Fruit fly (Drosophila melanogaster): Measurements from ENCODE around the gene AOX2.

Gene AOX2

DNA sequence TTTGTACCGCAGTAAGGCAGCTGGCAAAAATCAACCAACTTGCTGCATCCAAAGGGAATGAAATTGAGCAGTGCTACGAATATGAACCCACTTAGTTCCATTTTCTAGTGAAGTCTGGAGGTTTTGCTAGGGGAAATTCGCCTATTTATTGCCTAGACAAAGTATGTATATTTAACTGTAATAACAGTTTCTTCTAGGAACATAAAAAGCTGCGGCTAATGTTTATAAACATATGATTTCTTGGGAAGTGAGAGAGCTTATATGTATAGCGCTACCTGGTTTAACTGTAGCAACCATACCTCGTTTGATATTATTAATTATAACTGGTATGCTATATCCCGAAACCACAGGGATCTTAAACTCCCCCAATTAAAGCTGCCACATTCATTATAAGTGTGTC is 10.8 kb downstream of the AOX2 start, which contains the start of gene CG31296:
Gene CG31296 (minus strand): TSS at position 101 of the 400 bp plus-strand sequence.
- TF ChIP-seq pros (GFP tag; optimal IDR thresholded peaks at IDR 0.05) (no peak), Dfd (GFP tag; optimal IDR thresholded peaks at IDR 0.05) (no peak), rib (GFP tag; IDR thresholded peaks at IDR 0.05) (no peak)

DNA sequence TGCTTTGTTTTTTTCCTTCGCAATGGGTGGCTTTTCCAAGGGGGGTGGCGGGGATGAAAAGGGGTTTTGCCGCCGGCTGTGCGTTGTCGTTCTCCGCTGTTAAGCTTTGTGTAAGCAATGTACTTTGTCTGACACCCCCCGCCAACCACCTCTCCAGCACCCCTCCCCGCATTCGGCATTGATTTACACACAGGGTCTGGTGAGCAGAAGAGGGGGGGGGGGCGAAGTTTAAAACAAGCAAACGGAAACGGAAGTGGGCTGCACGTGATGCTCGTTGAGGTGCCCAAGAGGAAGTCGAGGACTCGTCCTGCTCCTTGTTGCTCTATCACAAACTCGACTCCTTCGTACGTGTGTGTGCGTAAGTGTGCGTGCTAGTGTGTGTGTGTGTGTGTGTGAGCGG is 25.1 kb downstream of the AOX2 start:
- no peak for TF ChIP-seq dati (GFP tag; IDR thresholded peaks at IDR 0.05)
- TF ChIP-seq onecut (GFP tag; IDR thresholded peaks at IDR 0.05), result peak; percentile 55
- TF ChIP-seq CG2116 (GFP tag; optimal IDR thresholded peaks at IDR 0.05), result no peak
- no peak for TF ChIP-seq CG7839 (tag; optimal IDR thresholded peaks at IDR 0.05)
- no peak for TF ChIP-seq CG10321 (GFP tag; IDR thresholded peaks at IDR 0.05)
- 0 out of 3 replicates have a peak, but pooled peaks have one; percentile 31 for TF ChIP-seq CG11456 (GFP tag; IDR thresholded peaks at IDR 0.05)
- peak; percentile 45 for TF ChIP-seq Ets97D (GFP tag; optimal IDR thresholded peaks at IDR 0.05)
- TF ChIP-seq CG2678 (tag; optimal IDR thresholded peaks at IDR 0.05), result no peak
- no peak for TF ChIP-seq CG11093 (GFP tag; IDR thresholded peaks at IDR 0.05)
- TF ChIP-seq Hr51 (GFP tag; optimal IDR thresholded peaks at IDR 0.05), result peak in 1 of 2 experiments; percentile 20
- no peak for TF ChIP-seq Ets65A (GFP tag)
- no peak for TF ChIP-seq D (optimal IDR thresholded peaks at IDR 0.05)
- no peak for TF ChIP-seq D (GFP tag; optimal IDR thresholded peaks at IDR 0.05)
- peak; percentile 84 for TF ChIP-seq crol (GFP tag; IDR thresholded peaks at IDR 0.05)
- peak; percentile 49 for TF ChIP-seq abd-A (tag; optimal IDR thresholded peaks at IDR 0.05)
- peak; percentile 0 for TF ChIP-seq CG10543 (GFP tag; optimal IDR thresholded peaks at IDR 0.05)
- peak; percentile 66 for TF ChIP-seq mirr (GFP tag; optimal IDR thresholded peaks at IDR 0.05)
- TF ChIP-seq oc (tag; optimal IDR thresholded peaks at IDR 0.05), result peak; percentile 57
- 0 out of 3 replicates have a peak, but pooled peaks have one; percentile 7 for TF ChIP-seq ci (GFP tag; IDR thresholded peaks at IDR 0.05)
- TF ChIP-seq CG3726 (GFP tag; IDR thresholded peaks at IDR 0.05), result no peak
- peak; percentile 87 for TF ChIP-seq Hey (tag; optimal IDR thresholded peaks at IDR 0.05)

DNA sequence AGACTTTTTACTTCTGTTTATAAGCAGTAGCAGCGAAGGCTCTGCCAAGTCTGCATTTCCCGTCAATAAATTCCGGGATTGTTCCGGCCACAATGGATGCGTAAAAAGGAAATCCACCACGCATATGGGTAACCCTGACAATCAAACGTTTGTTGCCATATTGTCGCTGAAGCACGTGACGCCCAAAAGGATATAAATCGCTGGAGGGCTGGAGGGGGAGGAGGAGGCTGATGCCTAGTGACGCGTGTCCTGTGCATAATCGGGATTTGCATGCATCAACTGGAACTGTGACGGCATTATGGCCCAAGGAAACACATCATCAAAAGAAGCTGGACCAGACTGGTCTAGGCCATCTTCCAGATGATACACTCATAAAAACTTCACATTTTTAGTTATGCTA is 29.0 kb downstream of the AOX2 start:
- TF ChIP-seq CG4404 (GFP tag; IDR thresholded peaks at IDR 0.05) (no peak), Mrtf (GFP tag; IDR thresholded peaks at IDR 0.05) (no peak), ro (GFP tag; IDR thresholded peaks at IDR 0.05) (no peak), dysf (GFP tag; IDR thresholded peaks at IDR 0.05) (0 out of 3 replicates have a peak, but pooled peaks have one; percentile 20), Hey (tag; optimal IDR thresholded peaks at IDR 0.05) (peak; percentile 71), twi (tag; optimal IDR thresholded peaks at IDR 0.05) (no peak), GATAe (GFP tag; conservative IDR thresholded peaks at IDR 0.05) (no peak), vfl (GFP tag; optimal IDR thresholded peaks at IDR 0.05) (no peak), CG12104 (GFP tag; optimal IDR thresholded peaks at IDR 0.05) (no peak), maf-S (GFP tag; optimal IDR thresholded peaks at IDR 0.05) (no peak), usp (GFP tag; optimal IDR thresholded peaks at IDR 0.05) (no peak), nerfin-1 (tag; optimal IDR thresholded peaks at IDR 0.05) (peak; percentile 41), crol (GFP tag; IDR thresholded peaks at IDR 0.05) (0 out of 2 replicates have a peak, but pooled peaks have one; percentile 11), kay (GFP tag; optimal IDR thresholded peaks at IDR 0.05) (no peak), cad (GFP tag; optimal IDR thresholded peaks at IDR 0.05) (no peak), abd-A (tag; optimal IDR thresholded peaks at IDR 0.05) (no peak), Dad (GFP tag; optimal IDR thresholded peaks at IDR 0.05) (no peak), CG34224 (GFP tag; IDR thresholded peaks at IDR 0.05; ENCODE audit: partially characterized antibody) (no peak), Atf-2 (GFP tag; optimal IDR thresholded peaks at IDR 0.05) (no peak), gsb-n (tag; optimal IDR thresholded peaks at IDR 0.05) (peak; percentile 76), oc (tag; optimal IDR thresholded peaks at IDR 0.05) (peak; percentile 57), CG10654 (GFP tag; optimal IDR thresholded peaks at IDR 0.05) (no peak), CG1832 (GFP tag; optimal IDR thresholded peaks at IDR 0.05) (no peak)

All from whole organism, embryonic.